Worm (Caenorhabditis elegans): ENCODE measurements around the gene flp-6.
A peak's percentile ranks its signal among the peaks of the same experiment; 100 is the strongest.

Gene flp-6

DNA sequence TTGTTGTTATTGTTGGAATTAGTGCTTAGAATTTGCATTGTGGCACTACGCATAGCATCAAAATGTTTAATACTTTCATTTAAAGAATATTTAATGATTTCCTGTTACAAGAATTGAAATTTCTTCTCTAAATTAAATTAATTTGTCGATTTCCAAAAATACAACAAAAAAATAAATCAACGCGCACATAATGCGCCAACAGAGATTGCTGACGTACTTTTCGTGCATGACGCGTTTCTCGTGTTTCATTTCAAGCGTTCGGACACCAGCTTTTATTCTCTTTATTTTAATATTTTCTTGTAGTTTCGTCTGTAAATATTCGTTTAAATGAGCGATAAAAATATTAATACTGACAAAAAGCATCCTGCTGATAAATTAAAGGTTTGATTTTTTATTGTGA is 41.8 kb downstream of the flp-6 start, which contains the start of gene eif-2Bdelta (continued):
- TF ChIP-seq ceh-79 (tag; optimal IDR thresholded peaks at IDR 0.05) (no peak), ztf-6 (GFP tag; IDR thresholded peaks at IDR 0.05) (no peak), hmg-1.2 (GFP tag; IDR thresholded peaks at IDR 0.05) (0 out of 2 replicates have a peak, but pooled peaks have one; percentile 23), Y53G8AR.9 (GFP tag; conservative IDR thresholded peaks at IDR 0.05) (no peak), ZK185.1 (tag; optimal IDR thresholded peaks at IDR 0.05; ENCODE audit: poor library complexity, severe bottlenecking) (peak; percentile 39), lin-35 (GFP tag; optimal IDR thresholded peaks at IDR 0.05) (peak in 1 of 3 experiments; percentile 70), sptf-2 (GFP tag; optimal IDR thresholded peaks at IDR 0.05) (no peak), nhr-27 (tag; optimal IDR thresholded peaks at IDR 0.05) (no peak), dox-1 (GFP tag; IDR thresholded peaks at IDR 0.05) (peak; percentile 49; the same call in 1 of the 2 replicates), gei-17 (GFP tag; optimal IDR thresholded peaks at IDR 0.05) (no peak), C17E4.6 (GFP tag; IDR thresholded peaks at IDR 0.05) (no peak)

DNA sequence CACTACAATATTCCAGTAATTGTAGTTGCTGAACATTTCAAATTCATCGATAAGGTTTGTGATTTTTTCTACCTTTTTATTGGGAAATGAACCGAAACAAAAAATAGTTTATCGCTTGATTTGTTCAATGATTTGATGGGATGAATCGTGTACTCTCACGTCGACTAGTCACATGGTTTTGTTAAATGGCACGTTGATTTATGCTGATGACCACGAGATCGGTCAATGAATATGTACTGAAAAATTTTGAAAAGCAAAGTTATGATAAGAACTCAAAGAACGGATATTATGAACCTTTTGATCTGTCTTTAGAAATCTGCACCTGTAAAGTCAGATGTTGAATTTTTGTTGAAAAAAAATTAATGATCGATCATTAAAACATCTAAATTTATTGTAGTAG is 44.5 kb downstream of the flp-6 start:
- TF ChIP-seq lin-26 (GFP tag; IDR thresholded peaks at IDR 0.05) (peak; percentile 65; the same call in 1 of the 2 replicates), C06A6.2 (GFP tag; conservative IDR thresholded peaks at IDR 0.05) (peak; percentile 43; the same call in 1 of the 2 replicates), die-1 (tag; optimal IDR thresholded peaks at IDR 0.05) (peak; percentile 1), ztf-26 (tag; optimal IDR thresholded peaks at IDR 0.05) (peak; percentile 89), Y56A3A.18 (GFP tag; IDR thresholded peaks at IDR 0.05) (0 out of 2 replicates have a peak, but pooled peaks have one; percentile 33), K11D2.4 (GFP tag; IDR thresholded peaks at IDR 0.05) (no peak), nhr-120 (GFP tag; IDR thresholded peaks at IDR 0.05) (no peak), somi-1 (GFP tag; optimal IDR thresholded peaks at IDR 0.05) (peak; percentile 78), nhr-80 (tag; optimal IDR thresholded peaks at IDR 0.05) (peak; percentile 15), lin-40 (tag; optimal IDR thresholded peaks at IDR 0.05) (peak; percentile 45), lin-54 (GFP tag; optimal IDR thresholded peaks at IDR 0.05) (no peak), F22D6.2 (tag; optimal IDR thresholded peaks at IDR 0.05) (peak; percentile 82)

DNA sequence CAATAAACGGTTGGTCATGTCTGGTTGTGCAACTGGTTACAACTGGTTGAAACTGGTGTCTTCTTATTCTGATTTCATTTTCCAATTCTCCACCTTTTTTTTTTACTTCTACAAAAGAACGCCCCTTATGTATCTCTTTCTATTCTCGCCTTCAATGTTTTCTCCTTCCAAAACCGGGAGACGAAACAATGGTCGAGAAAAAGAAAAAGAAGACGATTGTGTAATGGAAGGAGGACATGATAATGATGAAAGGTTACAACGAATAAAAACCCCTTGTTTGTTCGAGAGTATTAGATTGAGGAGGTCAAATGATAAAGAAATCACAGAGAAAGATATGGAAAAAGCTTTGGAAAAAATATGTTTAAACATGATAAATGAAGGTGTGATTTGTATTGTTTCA is 47.1 kb downstream of the flp-6 start, which contains the start of gene C50F4.8:
C50F4.8 (minus strand) TSS at position 28 of the 400 bp plus-strand sequence.
- no peak for TF ChIP-seq bed-2 (GFP tag; IDR thresholded peaks at IDR 0.05)
- TF ChIP-seq madf-10 (tag; optimal IDR thresholded peaks at IDR 0.05), result no peak
- TF ChIP-seq Y56A3A.18 (GFP tag; IDR thresholded peaks at IDR 0.05), result no peak
- no peak for TF ChIP-seq mes-4 (tag; optimal IDR thresholded peaks at IDR 0.05)
- TF ChIP-seq atf-7 (tag; optimal IDR thresholded peaks at IDR 0.05), result no peak
- no peak for TF ChIP-seq attf-3 (GFP tag; conservative IDR thresholded peaks at IDR 0.05)

DNA sequence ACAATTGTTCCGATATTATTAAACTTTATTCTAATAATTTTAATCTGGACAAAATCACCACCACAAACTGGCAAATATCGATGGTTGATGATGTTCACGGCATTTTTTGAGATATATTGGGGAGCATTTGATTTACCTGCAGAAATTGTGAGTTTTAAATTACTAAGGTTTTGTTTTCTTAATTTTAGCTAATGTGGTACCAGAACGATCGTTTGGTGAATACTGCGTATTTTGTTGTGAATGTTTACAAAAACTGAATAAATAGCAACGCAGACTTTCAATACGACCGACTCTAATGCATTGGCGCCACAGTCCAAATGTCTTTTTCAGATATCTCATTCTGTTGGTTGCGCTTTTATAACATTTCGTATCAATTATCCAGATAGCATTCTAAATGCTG is 49.9 kb downstream of the flp-6 start:
- TF ChIP-seq F52B5.7 (tag; optimal IDR thresholded peaks at IDR 0.05), result no peak
- TF ChIP-seq cebp-2 (GFP tag; IDR thresholded peaks at IDR 0.05), result no peak
- no peak for TF ChIP-seq aptf-2 (GFP tag; conservative IDR thresholded peaks at IDR 0.05)
- TF ChIP-seq B0261.1 (tag; optimal IDR thresholded peaks at IDR 0.05), result no peak
- no peak for TF ChIP-seq F37B4.10 (GFP tag; IDR thresholded peaks at IDR 0.05)
- no peak for TF ChIP-seq zfh-2 (GFP tag; conservative IDR thresholded peaks at IDR 0.05)
- TF ChIP-seq sptf-2 (GFP tag; optimal IDR thresholded peaks at IDR 0.05), result no peak
- no peak for TF ChIP-seq F39B2.1 (GFP tag; IDR thresholded peaks at IDR 0.05)
- no peak for TF ChIP-seq let-607 (tag; optimal IDR thresholded peaks at IDR 0.05)
- no peak for TF ChIP-seq Y53G8AR.9 (GFP tag; conservative IDR thresholded peaks at IDR 0.05)
- no peak for TF ChIP-seq F22D6.2 (tag; optimal IDR thresholded peaks at IDR 0.05)
